Worm (Caenorhabditis elegans) whole organism, L3 larva: ENCODE data around the gene oef-1.

ENCODE experiments used
- ama-1 ChIP-seq: fragments of 150-350 bp; optimal IDR thresholded peaks from 2 replicates; lab custom pipeline; 2018
- ceh-9 ChIP-seq: sonication (generic microtip); optimal IDR thresholded peaks from 2 replicates; lab custom pipeline; 2018; ENCODE audit warnings: missing biosample characterization, missing genetic modification characterization
- elt-3 ChIP-seq, 3 experiments: fragments of 150-350 bp in 1 of 3; sonication (generic microtip) in 2 of 3; optimal IDR thresholded peaks; 2 replicates in 2 of 3; 4 replicates in 1 of 3; lab custom pipeline; 2014 to 2017; ENCODE audit warnings: missing biosample characterization in 3 of 3, missing genetic modification characterization in 3 of 3
- eor-1 ChIP-seq, 2 experiments: fragments of 150-350 bp; optimal IDR thresholded peaks; 2 replicates each; lab custom pipeline; 2014 to 2018; ENCODE audit warnings: missing biosample characterization in 2 of 2, missing genetic modification characterization in 2 of 2
- fkh-10 ChIP-seq: sonication (generic microtip); optimal IDR thresholded peaks from 2 replicates; lab custom pipeline; 2017; ENCODE audit warnings: missing biosample characterization, missing genetic modification reagents, missing genetic modification characterization
- lin-15B ChIP-seq: fragments of 150-350 bp; optimal IDR thresholded peaks from 2 replicates; lab custom pipeline; 2014; ENCODE audit warnings: missing biosample characterization, missing genetic modification characterization
- lsy-12 ChIP-seq: sonication (generic microtip); optimal IDR thresholded peaks from 2 replicates; lab custom pipeline; 2016; ENCODE audit warnings: mild to moderate bottlenecking, missing genetic modification characterization, missing compliant biosample characterization
- mdl-1 ChIP-seq: fragments of 150-350 bp; optimal IDR thresholded peaks from 2 replicates; lab custom pipeline; 2014; ENCODE audit warnings: missing biosample characterization, missing genetic modification characterization
- nhr-25 ChIP-seq: sonication (generic microtip); optimal IDR thresholded peaks from 2 replicates; lab custom pipeline; 2017; ENCODE audit warnings: missing biosample characterization, missing genetic modification characterization
- nhr-76 ChIP-seq: fragments of 150-350 bp; sonication (generic microtip); optimal IDR thresholded peaks from 5 replicates; lab custom pipeline; 2014; ENCODE audit warnings: missing biosample characterization, missing genetic modification characterization
- pqm-1 ChIP-seq: fragments of 150-350 bp; optimal IDR thresholded peaks from 2 replicates; lab custom pipeline; 2017; ENCODE audit warnings: missing biosample characterization, missing genetic modification characterization, inconsistent platforms
- skn-1 ChIP-seq: fragments of 150-350 bp; optimal IDR thresholded peaks from 2 replicates; lab custom pipeline; 2014; ENCODE audit warnings: missing biosample characterization, missing genetic modification characterization
- ztf-11 ChIP-seq: fragments of 150-350 bp; optimal IDR thresholded peaks from 2 replicates; lab custom pipeline; 2014; ENCODE audit warnings: missing biosample characterization, missing genetic modification characterization

DNA sequence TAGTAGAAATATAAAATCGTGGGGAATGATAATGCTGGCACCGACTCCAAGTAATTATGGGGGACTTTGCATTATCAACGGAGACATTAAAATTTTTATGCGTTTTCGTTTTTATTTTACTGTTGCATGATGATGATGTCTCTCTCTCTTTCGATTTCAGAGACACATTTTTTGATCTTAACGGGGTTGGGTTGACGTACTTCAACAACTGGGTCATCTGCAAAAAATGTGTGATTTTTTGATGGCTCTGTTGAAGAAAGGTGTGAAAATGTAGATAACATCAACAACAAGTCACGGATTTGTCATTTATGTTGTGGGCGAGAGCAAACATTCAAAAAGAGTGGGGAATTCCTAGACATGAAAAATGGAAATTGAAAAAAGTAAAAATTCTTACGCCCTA is 46.9 kb upstream of the oef-1 start, which contains the start of gene F55G1.15:
- TF ChIP-seq eor-1 (tag; optimal IDR thresholded peaks at IDR 0.05; lab: Kevin White, UChicago) (no peak), ceh-9 (tag; lab: Kevin White, UChicago) (no peak), ama-1 (lab: Kevin White, UChicago) (no peak), lin-15B (tag; lab: Kevin White, UChicago) (no peak), mdl-1 (tag; lab: Kevin White, UChicago) (no peak), fkh-10 (no peak), lsy-12 (tag; lab: Kevin White, UChicago) (no peak), nhr-76 (tag; lab: Kevin White, UChicago) (no peak), nhr-25 (tag; lab: Kevin White, UChicago) (no peak), pqm-1 (tag; lab: Kevin White, UChicago) (no peak), skn-1 (tag; lab: Kevin White, UChicago) (no peak), ztf-11 (tag; lab: Kevin White, UChicago) (no peak), elt-3 (tag; optimal IDR thresholded peaks at IDR 0.05; lab: Kevin White, UChicago) (no peak)
